Fruit fly (Drosophila melanogaster) whole organism, adult: Measurements from ENCODE around the gene CG15429.

Experiments used
- CG11617 ChIP-seq: fragments of 200-800 bp; sonication (Bioruptor generic); optimal IDR thresholded peaks from 2 replicates; lab custom pipeline; 2017; ENCODE audit warnings: mild to moderate bottlenecking, missing biosample characterization, missing genetic modification reagents, missing genetic modification characterization
- CG12768 ChIP-seq: fragments of 200-800 bp; sonication (Bioruptor generic); optimal IDR thresholded peaks from 2 replicates; lab custom pipeline; 2017; ENCODE audit warnings: missing biosample characterization, missing genetic modification characterization, mild to moderate bottlenecking, moderate library complexity, missing genetic modification reagents
- CG14711 ChIP-seq: fragments of 200-800 bp; sonication (Bioruptor generic); optimal IDR thresholded peaks from 2 replicates; lab custom pipeline; 2018; ENCODE audit warnings: missing biosample characterization, mild to moderate bottlenecking, missing genetic modification characterization, moderate library complexity
- CG1620 ChIP-seq: fragments of 200-800 bp; sonication (Bioruptor generic); optimal IDR thresholded peaks from 2 replicates; lab custom pipeline; 2016; ENCODE audit warnings: missing biosample characterization, missing genetic modification characterization
- CG33017 ChIP-seq: fragments of 200-800 bp; sonication (Bioruptor generic); optimal IDR thresholded peaks from 2 replicates; lab custom pipeline; 2018; ENCODE audit warnings: missing biosample characterization, mild to moderate bottlenecking, missing genetic modification characterization, moderate library complexity
- CG5204 ChIP-seq: fragments of 200-800 bp; sonication (Bioruptor generic); optimal IDR thresholded peaks from 2 replicates; lab custom pipeline; 2016; ENCODE audit warnings: missing biosample characterization, missing genetic modification characterization
- CG7045 ChIP-seq: fragments of 200-800 bp; sonication (Bioruptor generic); optimal IDR thresholded peaks from 2 replicates; lab custom pipeline; 2017; ENCODE audit warnings: missing biosample characterization, mild to moderate bottlenecking, missing genetic modification characterization
- CG7101 ChIP-seq: fragments of 200-800 bp; sonication (Bioruptor generic); optimal IDR thresholded peaks from 2 replicates; lab custom pipeline; 2018; ENCODE audit warnings: missing biosample characterization, mild to moderate bottlenecking, missing genetic modification characterization, moderate library complexity
- Clk ChIP-seq: fragments of 200-800 bp; sonication (Bioruptor generic); optimal IDR thresholded peaks from 2 replicates; lab custom pipeline; 2017; ENCODE audit warnings: missing biosample characterization, missing genetic modification characterization
- Crg-1 ChIP-seq: fragments of 200-800 bp; sonication (Bioruptor generic); optimal IDR thresholded peaks from 2 replicates; lab custom pipeline; 2016; ENCODE audit warnings: missing biosample characterization, missing genetic modification characterization
- Hr96 ChIP-seq: fragments of 200-800 bp; sonication (Bioruptor generic); optimal IDR thresholded peaks from 2 replicates; lab custom pipeline; 2016; ENCODE audit warnings: missing biosample characterization, missing genetic modification characterization
- Mnt ChIP-seq: fragments of 200-800 bp; sonication (Bioruptor generic); optimal IDR thresholded peaks from 2 replicates; lab custom pipeline; 2016; ENCODE audit warnings: missing biosample characterization, mild to moderate bottlenecking, missing genetic modification characterization
- bab1 ChIP-seq: fragments of 200-800 bp; sonication (Bioruptor generic); optimal IDR thresholded peaks from 3 replicates; lab custom pipeline; 2019; ENCODE audit warnings: missing biosample characterization, mild to moderate bottlenecking, missing genetic modification characterization, moderate library complexity
- cic ChIP-seq: fragments of 200-800 bp; sonication (Bioruptor generic); optimal IDR thresholded peaks from 2 replicates; lab custom pipeline; 2017; ENCODE audit warnings: missing biosample characterization, mild to moderate bottlenecking, missing genetic modification characterization, moderate library complexity
- cnc ChIP-seq, 2 experiments: fragments of >200 bp; optimal IDR thresholded peaks; 2 replicates each; lab custom pipeline; 2017
- kay ChIP-seq: fragments of 200-800 bp; sonication (Bioruptor generic); peaks from one replicate; lab custom pipeline; 2016; ENCODE audit warnings: missing biosample characterization, missing genetic modification characterization, borderline replicate concordance
- ovo ChIP-seq: fragments of 200-800 bp; sonication (Bioruptor generic); optimal IDR thresholded peaks from 2 replicates; lab custom pipeline; 2016; ENCODE audit warnings: missing biosample characterization, missing genetic modification characterization
- pad ChIP-seq: fragments of 200-800 bp; sonication (Bioruptor generic); optimal IDR thresholded peaks from 3 replicates; lab custom pipeline; 2017; ENCODE audit warnings: missing biosample characterization, missing genetic modification characterization, mild to moderate bottlenecking, moderate library complexity, missing genetic modification reagents
- tj ChIP-seq: fragments of 200-800 bp; sonication (Bioruptor generic); optimal IDR thresholded peaks from 3 replicates; lab custom pipeline; 2017; ENCODE audit warnings: missing biosample characterization, mild to moderate bottlenecking, missing genetic modification characterization, moderate library complexity
- toe ChIP-seq: fragments of 200-800 bp; sonication (Bioruptor generic); optimal IDR thresholded peaks from 2 replicates; lab custom pipeline; 2016; ENCODE audit warnings: missing biosample characterization, missing genetic modification characterization

Gene CG15429

dm6 chr2L:4332962-4333757 lies 19.6 kb upstream of the CG15429 start:
- TF ChIP-seq kay (GFP tag; lab: Kevin White, UChicago) (peak; percentile 91), CG1620 (GFP tag; lab: Kevin White, UChicago) (peak; percentile 19), Clk (peak; percentile 31), bab1 (GFP tag; lab: Kevin White, UChicago) (peak; percentile 82), cnc (optimal IDR thresholded peaks at IDR 0.05; lab: Kevin White, UChicago) (no peak), CG11617 (GFP tag; lab: Kevin White, UChicago) (peak; percentile 82), Mnt (GFP tag; lab: Kevin White, UChicago) (peak; percentile 74), CG12768 (peak; percentile 90), ovo (GFP tag; lab: Kevin White, UChicago) (no peak), tj (GFP tag; lab: Kevin White, UChicago) (peak; percentile 54), CG7101 (tag; lab: Kevin White, UChicago) (peak; percentile 66), CG14711 (tag; lab: Kevin White, UChicago) (peak; percentile 66), Hr96 (peak; percentile 91), CG7045 (GFP tag; lab: Kevin White, UChicago) (peak; percentile 78), Crg-1 (GFP tag; lab: Kevin White, UChicago) (no peak), cic (GFP tag; lab: Kevin White, UChicago) (peak; percentile 99), CG33017 (peak; percentile 22), CG5204 (GFP tag; lab: Kevin White, UChicago) (peak; percentile 77), pad (GFP tag; lab: Kevin White, UChicago) (peak; percentile 74), toe (GFP tag; lab: Kevin White, UChicago) (peak; percentile 60)

- TF ChIP-seq cic (GFP tag; lab: Kevin White, UChicago), result no peak
- TF ChIP-seq CG33017, result no peak
- peak; percentile 41 for TF ChIP-seq Clk
- peak; percentile 33 for TF ChIP-seq tj (GFP tag; lab: Kevin White, UChicago)
- TF ChIP-seq ovo (GFP tag; lab: Kevin White, UChicago), result peak; percentile 7
- TF ChIP-seq Hr96, result peak; percentile 27
- TF ChIP-seq bab1 (GFP tag; lab: Kevin White, UChicago), result peak; percentile 11
- TF ChIP-seq CG1620 (GFP tag; lab: Kevin White, UChicago), result no peak
- no peak for TF ChIP-seq toe (GFP tag; lab: Kevin White, UChicago)
Observed at dm6 chr2L:4333758-4334114, 19.0 kb upstream of the CG15429 start, which contains the start of gene Atet. Atet (plus strand) TSS chr2L:4333913.

- TF ChIP-seq cnc (optimal IDR thresholded peaks at IDR 0.05; lab: Kevin White, UChicago) (no peak), CG1620 (GFP tag; lab: Kevin White, UChicago) (no peak), Clk (no peak), tj (GFP tag; lab: Kevin White, UChicago) (no peak), CG7101 (tag; lab: Kevin White, UChicago) (no peak), CG5204 (GFP tag; lab: Kevin White, UChicago) (no peak), kay (GFP tag; lab: Kevin White, UChicago) (no peak)
Observed at dm6 chr2L:4334971-4335436, 17.8 kb upstream of the CG15429 start.

dm6 chr2L:4335979-4336378 lies 16.8 kb upstream of the CG15429 start:
- TF ChIP-seq Hr96, result no peak
- TF ChIP-seq pad (GFP tag; lab: Kevin White, UChicago), result no peak
- TF ChIP-seq ovo (GFP tag; lab: Kevin White, UChicago), result no peak
- TF ChIP-seq CG1620 (GFP tag; lab: Kevin White, UChicago), result no peak
- TF ChIP-seq CG11617 (GFP tag; lab: Kevin White, UChicago), result no peak
- no peak for TF ChIP-seq CG7045 (GFP tag; lab: Kevin White, UChicago)
- no peak for TF ChIP-seq CG33017

- TF ChIP-seq cnc (optimal IDR thresholded peaks at IDR 0.05; lab: Kevin White, UChicago) (no peak), Mnt (GFP tag; lab: Kevin White, UChicago) (no peak), CG33017 (peak; percentile 1), CG11617 (GFP tag; lab: Kevin White, UChicago) (no peak), CG14711 (tag; lab: Kevin White, UChicago) (no peak), bab1 (GFP tag; lab: Kevin White, UChicago) (no peak), CG12768 (no peak), Crg-1 (GFP tag; lab: Kevin White, UChicago) (no peak), kay (GFP tag; lab: Kevin White, UChicago) (peak; percentile 55), Hr96 (peak; percentile 94), CG1620 (GFP tag; lab: Kevin White, UChicago) (no peak), ovo (GFP tag; lab: Kevin White, UChicago) (no peak), CG5204 (GFP tag; lab: Kevin White, UChicago) (no peak), CG7101 (tag; lab: Kevin White, UChicago) (no peak), cic (GFP tag; lab: Kevin White, UChicago) (peak; percentile 58), CG7045 (GFP tag; lab: Kevin White, UChicago) (no peak), toe (GFP tag; lab: Kevin White, UChicago) (no peak), Clk (no peak), pad (GFP tag; lab: Kevin White, UChicago) (no peak), tj (GFP tag; lab: Kevin White, UChicago) (no peak)
Observed at dm6 chr2L:4339780-4340694, 12.7 kb upstream of the CG15429 start.
